Worm (Caenorhabditis elegans) whole organism, dauer: ENCODE data around the gene col-34.

Experiments used
- unc-62 ChIP-seq: sonication (generic microtip); optimal IDR thresholded peaks from 2 replicates; lab custom pipeline; 2017; ENCODE audit warnings: missing biosample characterization, missing genetic modification reagents, missing genetic modification characterization

The col-34 gene

ce11 chrIV:4244510-4244909, at the start of gene col-34:
Gene col-34 (minus strand): TSS chrIV:4244610.
- TF ChIP-seq unc-62 = no peak

ce11 chrIV:4292569-4292968, 48.2 kb upstream of the col-34 start, which contains the start of gene F15E6.10:
Gene F15E6.10 (plus strand): TSS chrIV:4292869.
- TF ChIP-seq unc-62 = no peak

- no peak for TF ChIP-seq unc-62
Observed at ce11 chrIV:4291174-4291573, 46.8 kb upstream of the col-34 start, which contains the start of gene F15E6.4. Gene F15E6.4 (plus strand): TSS chrIV:4291474.

- TF ChIP-seq unc-62 = no peak
Observed at ce11 chrIV:4290472-4290871, 46.1 kb upstream of the col-34 start, which contains the start of gene dct-7. Gene dct-7 (minus strand): TSS chrIV:4290572.

ce11 chrIV:4289267-4289666, 44.9 kb upstream of the col-34 start, which contains the start of gene F15E6.5:
Gene F15E6.5 (plus strand): TSS chrIV:4289567.
- TF ChIP-seq unc-62 = no peak

- TF ChIP-seq unc-62 = no peak
Observed at ce11 chrIV:4288332-4288731, 43.9 kb upstream of the col-34 start, which contains the start of gene srv-4. Gene srv-4 (minus strand): TSS chrIV:4288432.

- TF ChIP-seq unc-62 = no peak
Observed at ce11 chrIV:4284989-4285388, 40.6 kb upstream of the col-34 start.

ce11 chrIV:4284020-4284419, 39.6 kb upstream of the col-34 start, which contains the start of gene F15E6.6:
Gene F15E6.6 (minus strand): TSS chrIV:4284120.
- TF ChIP-seq unc-62 = no peak

ce11 chrIV:4277694-4278093, 33.3 kb upstream of the col-34 start, which contains the start of gene nhr-78:
Gene nhr-78 (minus strand): TSS chrIV:4277875.
- TF ChIP-seq unc-62 = no peak

- no peak for TF ChIP-seq unc-62
Observed at ce11 chrIV:4272167-4272566, 27.8 kb upstream of the col-34 start, which contains the start of gene F36A4.1. Gene F36A4.1 (plus strand): TSS chrIV:4272467.

ce11 chrIV:4270925-4271324, 26.5 kb upstream of the col-34 start, which contains the start of gene F36A4.2:
Gene F36A4.2 (plus strand): TSS chrIV:4271225.
- TF ChIP-seq unc-62 = no peak

ce11 chrIV:4269308-4269707, 24.9 kb upstream of the col-34 start, which contains the start of gene F36A4.3:
Gene F36A4.3 (plus strand): TSS chrIV:4269608.
- TF ChIP-seq unc-62 = no peak

- TF ChIP-seq unc-62 = no peak
Observed at ce11 chrIV:4267320-4267719, 22.9 kb upstream of the col-34 start, which contains the start of gene F36A4.4. Gene F36A4.4 (plus strand): TSS chrIV:4267620.

- TF ChIP-seq unc-62 = no peak
Observed at ce11 chrIV:4265951-4266350, 21.5 kb upstream of the col-34 start.

ce11 chrIV:4265224-4265623, 20.8 kb upstream of the col-34 start, which contains the start of gene F36A4.5:
Gene F36A4.5 (plus strand): TSS chrIV:4265524.
- TF ChIP-seq unc-62 = no peak

ce11 chrIV:4264649-4265048, 20.2 kb upstream of the col-34 start:
- TF ChIP-seq unc-62 = no peak

- TF ChIP-seq unc-62 = no peak
Observed at ce11 chrIV:4262993-4263392, 18.6 kb upstream of the col-34 start, which contains the start of gene col-33. Gene col-33 (plus strand): TSS chrIV:4263293.

ce11 chrIV:4259433-4259832, 15.0 kb upstream of the col-34 start:
- no peak for TF ChIP-seq unc-62
